Fruit fly (Drosophila melanogaster): ENCODE results near the gene CG12011.
A peak's percentile ranks its signal among the peaks of the same experiment; 100 is the strongest.

The CG12011 gene

DNA sequence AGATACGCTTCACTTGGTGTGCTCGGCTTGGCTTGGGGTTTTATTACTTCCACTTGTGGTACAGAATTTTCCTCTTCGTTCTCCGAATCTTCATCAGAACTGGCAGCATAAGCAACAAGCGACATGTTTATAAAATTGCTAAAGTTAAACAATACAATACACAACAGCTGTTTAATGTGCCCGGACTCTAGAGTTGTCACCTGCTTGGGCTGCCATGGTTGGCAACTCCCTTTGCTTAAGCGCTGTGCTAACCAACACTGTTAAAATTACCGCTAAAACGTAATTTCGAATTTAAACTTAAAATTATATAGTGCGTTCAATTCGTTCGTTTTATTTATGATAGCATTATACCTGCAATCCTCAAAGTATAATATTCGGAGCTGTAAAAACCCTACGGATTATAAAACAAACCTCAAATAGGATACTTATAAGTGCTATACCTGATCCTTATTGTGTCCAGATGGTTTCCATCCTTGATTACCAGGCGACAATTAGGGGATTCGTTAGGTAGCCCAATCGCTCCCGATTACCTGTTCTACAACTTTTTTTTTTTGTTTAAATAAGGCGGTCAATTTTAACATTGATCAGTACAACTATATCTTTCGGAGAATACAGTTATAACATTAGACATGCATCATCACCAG, 47.0 kb upstream of the CG12011 start, which contains the start of the genes CG17249 and Bro (continued):
- TF ChIP-seq CG3995 (GFP tag; optimal IDR thresholded peaks at IDR 0.05) (peak; percentile 5), danr (GFP tag; IDR thresholded peaks at IDR 0.05) (no peak), odd (GFP tag; optimal IDR thresholded peaks at IDR 0.05) (no peak), MESR4 (GFP tag; optimal IDR thresholded peaks at IDR 0.05) (peak; percentile 78), Rfx (GFP tag; IDR thresholded peaks at IDR 0.05) (peak; percentile 76), grau (tag; optimal IDR thresholded peaks at IDR 0.05) (peak; percentile 13), Chrac-16 (GFP tag; optimal IDR thresholded peaks at IDR 0.05) (peak; percentile 19), stwl (tag; optimal IDR thresholded peaks at IDR 0.05) (peak; percentile 42), CG3847 (GFP tag; IDR thresholded peaks at IDR 0.05) (peak; percentile 93), CG10321 (GFP tag; IDR thresholded peaks at IDR 0.05) (peak; percentile 28; the same call in 1 of the 2 replicates), HmgD (GFP tag; optimal IDR thresholded peaks at IDR 0.05) (peak; percentile 30), CG34422 (GFP tag; IDR thresholded peaks at IDR 0.05) (peak; percentile 49; the same call in 1 of the 3 replicates), nerfin-2 (GFP tag; IDR thresholded peaks at IDR 0.05; ENCODE audit: partially characterized antibody) (no peak), CG7928 (GFP tag; optimal IDR thresholded peaks at IDR 0.05) (no peak), zfh1 (GFP tag; IDR thresholded peaks at IDR 0.05) (peak; percentile 34; the same call in 2 of the 3 replicates), CG33213 (GFP tag; optimal IDR thresholded peaks at IDR 0.05) (peak; percentile 38), crc (GFP tag; optimal IDR thresholded peaks at IDR 0.05) (no peak), mld (GFP tag; IDR thresholded peaks at IDR 0.05; ENCODE audit: partially characterized antibody) (no peak), sisA (GFP tag; IDR thresholded peaks at IDR 0.05) (no peak), Trl (optimal IDR thresholded peaks at IDR 0.05) (no peak), Trl (GFP tag; optimal IDR thresholded peaks at IDR 0.05) (no peak), ash1 (GFP tag; optimal IDR thresholded peaks at IDR 0.05) (no peak), CG6654 (GFP tag; optimal IDR thresholded peaks at IDR 0.05) (no peak), sens-2 (GFP tag; IDR thresholded peaks at IDR 0.05) (no peak), CG3163 (GFP tag; optimal IDR thresholded peaks at IDR 0.05) (peak; percentile 52), CTCF (GFP tag; optimal IDR thresholded peaks at IDR 0.05) (no peak), CG17568 (GFP tag; optimal IDR thresholded peaks at IDR 0.05) (no peak), chn (GFP tag; optimal IDR thresholded peaks at IDR 0.05) (peak; percentile 42), CG9437 (GFP tag; optimal IDR thresholded peaks at IDR 0.05) (no peak), esg (GFP tag; conservative IDR thresholded peaks at IDR 0.05) (no peak), CG8944 (GFP tag; optimal IDR thresholded peaks at IDR 0.05) (peak; percentile 9), Xbp1 (GFP tag; optimal IDR thresholded peaks at IDR 0.05) (peak; percentile 68), Kr (GFP tag; optimal IDR thresholded peaks at IDR 0.05) (no peak), otp (GFP tag; IDR thresholded peaks at IDR 0.05) (no peak), CG17829 (tag; optimal IDR thresholded peaks at IDR 0.05) (peak; percentile 3), CG11093 (GFP tag; IDR thresholded peaks at IDR 0.05) (no peak), onecut (GFP tag; IDR thresholded peaks at IDR 0.05) (no peak), CG8089 (GFP tag; optimal IDR thresholded peaks at IDR 0.05) (peak; percentile 28), h (optimal IDR thresholded peaks at IDR 0.05) (no peak), CG4854 (GFP tag; optimal IDR thresholded peaks at IDR 0.05) (peak; percentile 94), CG15514 (GFP tag; optimal IDR thresholded peaks at IDR 0.05) (peak; percentile 85), Spps (tag; optimal IDR thresholded peaks at IDR 0.05) (no peak), gem (tag; optimal IDR thresholded peaks at IDR 0.05) (no peak), NC2β (GFP tag; optimal IDR thresholded peaks at IDR 0.05) (peak; percentile 2), CG8765 (GFP tag; IDR thresholded peaks at IDR 0.05) (no peak), CG13894 (tag; optimal IDR thresholded peaks at IDR 0.05) (no peak), CG2889 (GFP tag; IDR thresholded peaks at IDR 0.05) (no peak), Dll (GFP tag; IDR thresholded peaks at IDR 0.05; ENCODE audit: partially characterized antibody) (0 out of 4 replicates have a peak, but pooled peaks have one; percentile 19), jumu (GFP tag; optimal IDR thresholded peaks at IDR 0.05) (peak; percentile 39), Opbp (GFP tag; IDR thresholded peaks at IDR 0.05; ENCODE audit: partially characterized antibody) (peak; percentile 52; the same call in 1 of the 3 replicates), gro (GFP tag; optimal IDR thresholded peaks at IDR 0.05) (peak; percentile 43), CG11398 (GFP tag; optimal IDR thresholded peaks at IDR 0.05) (no peak)
